Fruit fly (Drosophila melanogaster): ENCODE data around the gene CG14316.
A peak's percentile ranks its signal among the peaks of the same experiment; 100 is the strongest.

CG14316 gene

DNA sequence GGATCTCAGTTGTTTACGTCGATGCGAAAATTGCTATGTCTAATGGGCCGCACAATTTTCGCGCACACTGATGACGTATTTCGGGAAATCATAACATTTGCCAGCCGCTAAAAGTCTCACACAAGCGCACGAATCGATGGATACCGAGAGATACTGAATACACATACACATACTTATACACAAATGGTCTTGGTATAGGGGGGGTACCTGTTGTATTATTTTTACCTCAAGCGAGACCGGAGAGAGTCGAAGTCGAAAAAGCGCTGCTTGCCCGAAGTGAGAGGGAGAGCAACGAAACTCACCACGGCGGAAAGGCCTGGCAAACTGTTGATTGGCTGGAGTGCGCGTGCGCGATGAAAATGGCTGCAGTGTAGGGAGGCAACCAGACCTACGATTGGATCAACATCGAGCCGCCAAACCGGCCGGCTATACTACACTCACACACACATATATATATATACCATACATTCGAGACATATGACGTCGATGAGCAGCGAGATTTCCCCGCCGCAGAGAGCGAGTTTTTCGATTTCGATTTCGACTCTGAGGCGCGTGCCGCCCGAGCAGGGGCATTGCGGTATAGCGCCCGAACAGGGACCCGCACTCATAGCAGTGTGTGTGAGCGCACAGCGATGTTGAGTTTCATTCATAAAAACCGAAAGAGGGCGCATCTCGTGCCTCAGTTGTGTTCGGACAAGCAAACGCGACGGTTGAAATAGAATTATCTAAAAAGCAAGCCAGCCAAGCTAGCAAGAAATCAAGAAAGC lies 30.4 kb upstream of the CG14316 start (continued):
- no peak for TF ChIP-seq Sry-δ (GFP tag; optimal IDR thresholded peaks at IDR 0.05)
- TF ChIP-seq CG30403 (GFP tag; optimal IDR thresholded peaks at IDR 0.05), result no peak
- TF ChIP-seq amos (GFP tag; IDR thresholded peaks at IDR 0.05; ENCODE audit: partially characterized antibody), result peak; percentile 25; the same call in 1 of the 2 replicates
- TF ChIP-seq D19A (tag; optimal IDR thresholded peaks at IDR 0.05), result peak; percentile 14
- no peak for TF ChIP-seq dimm (GFP tag; IDR thresholded peaks at IDR 0.05)
- TF ChIP-seq sqz (GFP tag; optimal IDR thresholded peaks at IDR 0.05), result peak; percentile 11
- no peak for TF ChIP-seq gt (GFP tag; IDR thresholded peaks at IDR 0.05)
- TF ChIP-seq pb (GFP tag; optimal IDR thresholded peaks at IDR 0.05), result no peak
- TF ChIP-seq pita (GFP tag; optimal IDR thresholded peaks at IDR 0.05), result no peak
- no peak for TF ChIP-seq CG8924 (tag; optimal IDR thresholded peaks at IDR 0.05)
- no peak for TF ChIP-seq gce (GFP tag; IDR thresholded peaks at IDR 0.05)
- no peak for TF ChIP-seq Fer3 (tag; optimal IDR thresholded peaks at IDR 0.05)
- no peak for TF ChIP-seq hth (optimal IDR thresholded peaks at IDR 0.05)
- peak; percentile 7; the same call in 1 of the 3 replicates for TF ChIP-seq z (GFP tag; IDR thresholded peaks at IDR 0.05)
- no peak for TF ChIP-seq CG6854 (GFP tag; optimal IDR thresholded peaks at IDR 0.05)
- no peak for TF ChIP-seq Elba2 (GFP tag; optimal IDR thresholded peaks at IDR 0.05)
- TF ChIP-seq Trl (optimal IDR thresholded peaks at IDR 0.05), result peak; percentile 82 to 91
- no peak for TF ChIP-seq Trl (GFP tag; optimal IDR thresholded peaks at IDR 0.05)
- TF ChIP-seq Nf-YC (tag; optimal IDR thresholded peaks at IDR 0.05), result peak; percentile 99
- peak in 1 of 2 experiments; percentile 3 for TF ChIP-seq chif (GFP tag; optimal IDR thresholded peaks at IDR 0.05)
- no peak for TF ChIP-seq C15 (GFP tag; IDR thresholded peaks at IDR 0.05)
- peak; percentile 42; the same call in 1 of the 2 replicates for TF ChIP-seq bbx (GFP tag; IDR thresholded peaks at IDR 0.05; ENCODE audit: partially characterized antibody)
- TF ChIP-seq CG32772 (GFP tag; IDR thresholded peaks at IDR 0.05), result no peak
- TF ChIP-seq H2.0 (GFP tag; IDR thresholded peaks at IDR 0.05), result no peak
- peak; percentile 11; the same call in 1 of the 3 replicates for TF ChIP-seq CG34422 (GFP tag; IDR thresholded peaks at IDR 0.05)
- TF ChIP-seq CG11723 (GFP tag; optimal IDR thresholded peaks at IDR 0.05), result no peak
- TF ChIP-seq CG10543 (GFP tag; optimal IDR thresholded peaks at IDR 0.05), result peak; percentile 49
- TF ChIP-seq Oli (tag; optimal IDR thresholded peaks at IDR 0.05), result no peak
- TF ChIP-seq ftz-f1 (GFP tag; optimal IDR thresholded peaks at IDR 0.05), result peak; percentile 58
- TF ChIP-seq HLHmδ (GFP tag; optimal IDR thresholded peaks at IDR 0.05), result peak; percentile 85
- TF ChIP-seq hbn (GFP tag; IDR thresholded peaks at IDR 0.05; ENCODE audit: partially characterized antibody), result no peak
- no peak for TF ChIP-seq CG12219 (GFP tag; optimal IDR thresholded peaks at IDR 0.05)
- no peak for TF ChIP-seq Poxn (GFP tag; IDR thresholded peaks at IDR 0.05)
- TF ChIP-seq zen (tag; optimal IDR thresholded peaks at IDR 0.05), result no peak
- peak; percentile 99 for TF ChIP-seq scrt (GFP tag; optimal IDR thresholded peaks at IDR 0.05)
- TF ChIP-seq sd (tag; optimal IDR thresholded peaks at IDR 0.05), result peak; percentile 22
- TF ChIP-seq sens (GFP tag), result peak; percentile 81
- TF ChIP-seq CG14860 (GFP tag; IDR thresholded peaks at IDR 0.05; ENCODE audit: partially characterized antibody), result no peak
- peak; percentile 51 for TF ChIP-seq CG13287 (GFP tag; IDR thresholded peaks at IDR 0.05; ENCODE audit: partially characterized antibody)
- TF ChIP-seq toy (GFP tag; IDR thresholded peaks at IDR 0.05), result no peak
- TF ChIP-seq Dip2 (GFP tag; IDR thresholded peaks at IDR 0.05), result no peak
- no peak for TF ChIP-seq CG14965 (GFP tag; optimal IDR thresholded peaks at IDR 0.05; ENCODE audit: borderline replicate concordance)
- TF ChIP-seq CG10321 (GFP tag; IDR thresholded peaks at IDR 0.05), result no peak
- TF ChIP-seq so (GFP tag; IDR thresholded peaks at IDR 0.05), result peak; percentile 31; the same call in 1 of the 3 replicates
- no peak for TF ChIP-seq oc (tag; optimal IDR thresholded peaks at IDR 0.05)
- no peak for TF ChIP-seq CG3726 (GFP tag; IDR thresholded peaks at IDR 0.05)
- TF ChIP-seq caup (GFP tag; optimal IDR thresholded peaks at IDR 0.05; ENCODE audit: severe bottlenecking), result no peak
- TF ChIP-seq dpn (GFP tag; optimal IDR thresholded peaks at IDR 0.05), result peak in 1 of 2 experiments; percentile 6
- TF ChIP-seq dmrt99B (tag; optimal IDR thresholded peaks at IDR 0.05), result no peak
- TF ChIP-seq PHDP (tag; optimal IDR thresholded peaks at IDR 0.05), result peak; percentile 9

All from whole organism, embryonic.